Worm (Caenorhabditis elegans): ENCODE data around the gene srlf-23.

The srlf-23 gene

ce11 chrV:910588-910987 is 17.3 kb upstream of the srlf-23 start (continued):
- TF ChIP-seq php-3 (GFP tag; IDR thresholded peaks at IDR 0.05) (0 out of 2 replicates have a peak, but pooled peaks have one; percentile 28), aly-2 (tag; optimal IDR thresholded peaks at IDR 0.05) (no peak)

ce11 chrV:908681-909080 is 15.3 kb upstream of the srlf-23 start:
- peak; percentile 88 for TF ChIP-seq set-16 (GFP tag; IDR thresholded peaks at IDR 0.05)
- 0 out of 2 replicates have a peak, but pooled peaks have one; percentile 4 for TF ChIP-seq nhr-42 (GFP tag; IDR thresholded peaks at IDR 0.05)
- TF ChIP-seq ces-1 (GFP tag; optimal IDR thresholded peaks at IDR 0.05), result no peak
- TF ChIP-seq unc-39 (tag; optimal IDR thresholded peaks at IDR 0.05), result no peak
- TF ChIP-seq nhr-102 (tag; optimal IDR thresholded peaks at IDR 0.05), result no peak
- TF ChIP-seq ceh-28 (tag; optimal IDR thresholded peaks at IDR 0.05), result no peak
- no peak for TF ChIP-seq madf-5 (GFP tag; IDR thresholded peaks at IDR 0.05)

- TF ChIP-seq hlh-11 (tag; optimal IDR thresholded peaks at IDR 0.05) (peak; percentile 52), nhr-42 (GFP tag; IDR thresholded peaks at IDR 0.05) (no peak), tag-97 (GFP tag; IDR thresholded peaks at IDR 0.05) (no peak), dmd-6 (GFP tag; IDR thresholded peaks at IDR 0.05) (peak; percentile 43; the same call in 1 of the 2 replicates), lir-3 (tag; optimal IDR thresholded peaks at IDR 0.05) (no peak), dmd-8 (GFP tag; IDR thresholded peaks at IDR 0.05) (0 out of 2 replicates have a peak, but pooled peaks have one; percentile 37), lin-38 (GFP tag; IDR thresholded peaks at IDR 0.05) (peak; percentile 98), vab-7 (GFP tag; IDR thresholded peaks at IDR 0.05) (no peak), nhr-77 (tag; optimal IDR thresholded peaks at IDR 0.05) (peak; percentile 44), dve-1 (tag; optimal IDR thresholded peaks at IDR 0.05; ENCODE audit: insufficient read depth) (peak; percentile 60), F26F4.8 (GFP tag; conservative IDR thresholded peaks at IDR 0.05) (no peak), rbr-2 (tag; optimal IDR thresholded peaks at IDR 0.05) (peak; percentile 54), ztf-11 (tag; optimal IDR thresholded peaks at IDR 0.05) (no peak), aha-1 (tag) (peak; percentile 89), ceh-62 (tag; optimal IDR thresholded peaks at IDR 0.05) (no peak), zip-2 (tag; optimal IDR thresholded peaks at IDR 0.05) (no peak), nhr-10 (tag; optimal IDR thresholded peaks at IDR 0.05) (no peak), php-3 (GFP tag; IDR thresholded peaks at IDR 0.05) (no peak), pha-4 (GFP tag; IDR thresholded peaks at IDR 0.05) (no peak), pha-4 (tag; optimal IDR thresholded peaks at IDR 0.05) (peak; percentile 43), dpl-1 (GFP tag; optimal IDR thresholded peaks at IDR 0.05) (peak; percentile 95), hmg-1.1 (GFP tag; IDR thresholded peaks at IDR 0.05) (peak; percentile 65), Y105C5A.15 (GFP tag; IDR thresholded peaks at IDR 0.05) (no peak), set-16 (GFP tag; IDR thresholded peaks at IDR 0.05) (peak; percentile 71), nhr-28 (tag; optimal IDR thresholded peaks at IDR 0.05) (peak; percentile 67), lin-13 (GFP tag; optimal IDR thresholded peaks at IDR 0.05) (peak; percentile 16), unc-39 (tag; optimal IDR thresholded peaks at IDR 0.05) (no peak), mxl-3 (GFP tag; optimal IDR thresholded peaks at IDR 0.05) (no peak), hif-1 (tag; optimal IDR thresholded peaks at IDR 0.05) (peak in 1 of 2 experiments; percentile 47), nhr-6 (tag; optimal IDR thresholded peaks at IDR 0.05) (peak; percentile 12), lsy-2 (tag; optimal IDR thresholded peaks at IDR 0.05) (peak in 1 of 2 experiments; percentile 87), nhr-11 (tag; optimal IDR thresholded peaks at IDR 0.05) (peak; percentile 27), F44E2.7 (GFP tag; IDR thresholded peaks at IDR 0.05) (0 out of 2 replicates have a peak, but pooled peaks have one; percentile 15), hlh-30 (tag; optimal IDR thresholded peaks at IDR 0.05; ENCODE audit: insufficient read depth) (peak; percentile 76), duxl-1 (tag; optimal IDR thresholded peaks at IDR 0.05; ENCODE audit: poor library complexity) (peak; percentile 49), mes-2 (tag; optimal IDR thresholded peaks at IDR 0.05; ENCODE audit: poor library complexity, severe bottlenecking) (peak; percentile 93), R02D3.7 (tag; optimal IDR thresholded peaks at IDR 0.05) (no peak), zip-11 (GFP tag; IDR thresholded peaks at IDR 0.05) (no peak), sdz-12 (GFP tag; optimal IDR thresholded peaks at IDR 0.05) (no peak), nhr-102 (tag; optimal IDR thresholded peaks at IDR 0.05) (peak; percentile 6), mdl-1 (tag; optimal IDR thresholded peaks at IDR 0.05) (peak in 1 of 2 experiments; percentile 17), snpc-1.2 (GFP tag; IDR thresholded peaks at IDR 0.05) (no peak)
Observed at ce11 chrV:904232-904983, 11.1 kb upstream of the srlf-23 start, which contains the start of gene trm-2A. TSS of gene trm-2A (plus strand) at chrV:904963.
